Fruit fly (Drosophila melanogaster): ENCODE measurements around the gene CheA84a.

The CheA84a gene

DNA sequence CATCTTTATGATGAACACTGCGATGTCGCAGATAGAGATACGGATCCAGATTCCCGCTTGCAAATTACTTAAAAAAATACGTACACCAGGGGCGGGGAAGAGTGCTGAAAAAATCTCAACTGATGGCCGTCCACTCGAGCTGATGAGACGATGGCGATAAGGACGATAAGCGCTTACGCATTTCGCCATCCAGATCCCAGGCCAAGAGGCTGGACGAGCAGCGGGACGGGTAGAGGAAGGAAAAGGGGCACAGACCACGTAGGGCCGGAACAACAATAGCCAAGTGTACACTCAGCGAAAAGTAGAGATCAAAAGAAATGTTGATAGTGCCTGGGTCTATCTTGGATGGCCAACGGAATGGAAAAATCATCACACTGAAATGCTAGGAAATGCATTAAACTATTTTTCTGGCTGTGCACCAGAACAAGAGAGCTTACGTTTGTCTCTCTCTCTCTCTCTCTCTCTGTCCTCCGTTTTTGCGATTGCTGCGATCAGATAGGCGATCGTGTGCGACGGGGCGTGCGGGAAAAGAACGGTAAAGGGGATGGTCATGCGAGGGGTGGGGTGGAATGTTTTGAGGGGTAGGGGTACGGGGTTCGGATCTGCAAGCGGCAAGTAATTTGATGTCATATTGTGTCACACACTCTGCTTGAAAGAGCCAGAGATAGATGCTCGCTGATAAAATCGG, 17.0 kb downstream of the CheA84a start (continued):
- no peak for TF ChIP-seq CG9797 (GFP tag; optimal IDR thresholded peaks at IDR 0.05)
- no peak for TF ChIP-seq Dref (GFP tag; IDR thresholded peaks at IDR 0.05)
- no peak for TF ChIP-seq nom (GFP tag; optimal IDR thresholded peaks at IDR 0.05)
- TF ChIP-seq chinmo (GFP tag; IDR thresholded peaks at IDR 0.05; ENCODE audit: partially characterized antibody) = no peak
- no peak for TF ChIP-seq Hey (tag; optimal IDR thresholded peaks at IDR 0.05)
- no peak for TF ChIP-seq ewg (GFP tag; optimal IDR thresholded peaks at IDR 0.05)
- no peak for TF ChIP-seq Mes4 (GFP tag; optimal IDR thresholded peaks at IDR 0.05)
- no peak for TF ChIP-seq repo (GFP tag; optimal IDR thresholded peaks at IDR 0.05)
- no peak for TF ChIP-seq Elba2 (GFP tag; optimal IDR thresholded peaks at IDR 0.05)
- TF ChIP-seq CG12236 (GFP tag; optimal IDR thresholded peaks at IDR 0.05) = no peak
- no peak for TF ChIP-seq CG6765 (GFP tag; optimal IDR thresholded peaks at IDR 0.05)
- TF ChIP-seq HLH4C (GFP tag; IDR thresholded peaks at IDR 0.05; ENCODE audit: partially characterized antibody) = no peak
- no peak for TF ChIP-seq Blimp-1 (GFP tag; optimal IDR thresholded peaks at IDR 0.05)
- TF ChIP-seq CG6654 (GFP tag; optimal IDR thresholded peaks at IDR 0.05) = no peak
- no peak for TF ChIP-seq CG9817 (tag; optimal IDR thresholded peaks at IDR 0.05)
- no peak for TF ChIP-seq prd (optimal IDR thresholded peaks at IDR 0.05)
- TF ChIP-seq prd (GFP tag; IDR thresholded peaks at IDR 0.05) = peak; percentile 61; the same call in 2 of the 3 replicates
- no peak for TF ChIP-seq CG1233 (GFP tag; optimal IDR thresholded peaks at IDR 0.05)
- no peak for TF ChIP-seq TFAM (GFP tag; optimal IDR thresholded peaks at IDR 0.05)
- TF ChIP-seq esg (GFP tag; conservative IDR thresholded peaks at IDR 0.05) = no peak
- TF ChIP-seq Dll (GFP tag; IDR thresholded peaks at IDR 0.05; ENCODE audit: partially characterized antibody) = no peak
- TF ChIP-seq lab (GFP tag; optimal IDR thresholded peaks at IDR 0.05) = no peak
- no peak for TF ChIP-seq CG31224 (GFP tag; IDR thresholded peaks at IDR 0.05)
- no peak for TF ChIP-seq zen (tag; optimal IDR thresholded peaks at IDR 0.05)
- no peak for TF ChIP-seq hth (optimal IDR thresholded peaks at IDR 0.05)
- peak; percentile 11 for TF ChIP-seq CG31365 (tag; optimal IDR thresholded peaks at IDR 0.05)
- TF ChIP-seq schlank (tag; optimal IDR thresholded peaks at IDR 0.05) = no peak
- no peak for TF ChIP-seq Hmx (GFP tag; optimal IDR thresholded peaks at IDR 0.05)
- TF ChIP-seq MESR4 (GFP tag; optimal IDR thresholded peaks at IDR 0.05) = no peak
- no peak for TF ChIP-seq ssp (GFP tag; IDR thresholded peaks at IDR 0.05)
- TF ChIP-seq CG15514 (GFP tag; optimal IDR thresholded peaks at IDR 0.05) = no peak
- no peak for TF ChIP-seq kah (GFP tag; optimal IDR thresholded peaks at IDR 0.05)
- TF ChIP-seq ftz-f1 (GFP tag; optimal IDR thresholded peaks at IDR 0.05) = no peak
- no peak for TF ChIP-seq CG18011 (GFP tag; optimal IDR thresholded peaks at IDR 0.05)
- TF ChIP-seq Oli (tag; optimal IDR thresholded peaks at IDR 0.05) = no peak
- TF ChIP-seq CG12071 (GFP tag; optimal IDR thresholded peaks at IDR 0.05) = no peak
- TF ChIP-seq Kr (GFP tag; optimal IDR thresholded peaks at IDR 0.05) = no peak
- no peak for TF ChIP-seq emc (GFP tag; optimal IDR thresholded peaks at IDR 0.05)
- no peak for TF ChIP-seq fru (optimal IDR thresholded peaks at IDR 0.05)
- TF ChIP-seq CG32767 (GFP tag; IDR thresholded peaks at IDR 0.05) = no peak
- no peak for TF ChIP-seq ci (GFP tag; IDR thresholded peaks at IDR 0.05)
- TF ChIP-seq CHES-1-like (GFP tag; optimal IDR thresholded peaks at IDR 0.05) = no peak
- no peak for TF ChIP-seq zfh2 (GFP tag; optimal IDR thresholded peaks at IDR 0.05)
- no peak for TF ChIP-seq D19B (GFP tag; optimal IDR thresholded peaks at IDR 0.05)
- no peak for TF ChIP-seq CG1603 (tag; optimal IDR thresholded peaks at IDR 0.05)
- TF ChIP-seq CG6272 (GFP tag; IDR thresholded peaks at IDR 0.05) = no peak
- TF ChIP-seq Hmr (GFP tag; optimal IDR thresholded peaks at IDR 0.05) = no peak
- TF ChIP-seq CG31388 (GFP tag; optimal IDR thresholded peaks at IDR 0.05) = no peak
- peak in 1 of 2 experiments; percentile 35 for TF ChIP-seq Trl (optimal IDR thresholded peaks at IDR 0.05)
- TF ChIP-seq Trl (GFP tag; optimal IDR thresholded peaks at IDR 0.05) = no peak
- TF ChIP-seq CrebB (tag; optimal IDR thresholded peaks at IDR 0.05) = no peak
